Worm (Caenorhabditis elegans): Measurements from ENCODE around the gene ncx-8.

Gene ncx-8

DNA sequence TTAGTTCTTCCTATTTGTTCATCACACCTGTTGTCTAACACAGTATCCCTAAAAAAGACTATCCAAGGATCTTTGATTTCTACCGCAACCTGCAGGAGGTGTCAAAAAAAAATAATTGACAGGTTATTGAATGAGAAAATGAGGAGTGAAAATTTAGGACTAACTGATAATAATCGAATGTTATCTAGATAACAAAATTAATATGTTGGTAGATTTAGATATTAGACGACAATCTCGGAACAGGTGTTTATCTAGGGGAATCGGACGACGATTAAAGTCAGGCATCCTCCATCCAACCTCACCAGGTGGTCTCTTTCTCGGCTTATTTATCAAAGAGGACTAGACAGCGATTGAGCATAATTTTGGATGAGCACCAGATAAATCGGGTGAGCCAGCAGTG, 18.2 kb downstream of the ncx-8 start:
- no peak for TF ChIP-seq unc-120 (tag; optimal IDR thresholded peaks at IDR 0.05; ENCODE audit: poor library complexity, severe bottlenecking)
- peak; percentile 45 for TF ChIP-seq lin-32 (GFP tag; optimal IDR thresholded peaks at IDR 0.05)
- TF ChIP-seq ztf-11 (tag; optimal IDR thresholded peaks at IDR 0.05): no peak
- TF ChIP-seq nhr-2 (tag; optimal IDR thresholded peaks at IDR 0.05): peak; percentile 47
- TF ChIP-seq hlh-1 (tag; optimal IDR thresholded peaks at IDR 0.05): peak; percentile 39
- TF ChIP-seq nhr-237 (tag; optimal IDR thresholded peaks at IDR 0.05): no peak
- no peak for TF ChIP-seq bed-3 (GFP tag; optimal IDR thresholded peaks at IDR 0.05)
- TF ChIP-seq nhr-28 (tag; optimal IDR thresholded peaks at IDR 0.05): no peak
- peak; percentile 97 for TF ChIP-seq elt-1 (tag; optimal IDR thresholded peaks at IDR 0.05; ENCODE audit: borderline replicate concordance, insufficient read depth)
- no peak for TF ChIP-seq ceh-83 (GFP tag; optimal IDR thresholded peaks at IDR 0.05)
- TF ChIP-seq unc-39 (tag; optimal IDR thresholded peaks at IDR 0.05): no peak
- TF ChIP-seq lsy-2 (tag; optimal IDR thresholded peaks at IDR 0.05): no peak
- no peak for TF ChIP-seq lin-13 (tag; optimal IDR thresholded peaks at IDR 0.05)

DNA sequence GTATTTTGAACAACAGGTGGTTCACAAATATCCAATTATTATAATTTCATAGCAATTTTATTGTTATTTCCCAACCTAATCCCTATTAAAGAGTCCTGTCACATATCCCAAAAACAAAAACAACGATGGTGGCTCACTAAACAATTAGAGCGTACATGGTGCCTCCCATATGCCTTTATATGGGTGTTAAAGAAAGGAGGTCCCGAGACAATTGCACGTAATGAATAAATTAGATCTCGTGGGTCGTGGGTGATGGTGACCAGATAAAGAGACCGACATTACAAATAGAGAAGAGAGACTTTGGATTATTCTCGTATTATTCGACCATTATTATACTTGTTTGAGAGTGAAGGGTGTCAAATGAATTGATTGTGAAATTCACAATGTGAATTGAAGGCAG, 19.8 kb downstream of the ncx-8 start:
- TF ChIP-seq nhr-2 (tag; optimal IDR thresholded peaks at IDR 0.05): peak; percentile 52
- peak; percentile 9 for TF ChIP-seq unc-120 (tag; optimal IDR thresholded peaks at IDR 0.05; ENCODE audit: poor library complexity, severe bottlenecking)
- no peak for TF ChIP-seq elt-3 (tag; optimal IDR thresholded peaks at IDR 0.05)
- TF ChIP-seq snpc-4 (tag; optimal IDR thresholded peaks at IDR 0.05): no peak
- TF ChIP-seq mls-2 (tag; optimal IDR thresholded peaks at IDR 0.05): peak; percentile 57
- TF ChIP-seq lin-13 (tag; optimal IDR thresholded peaks at IDR 0.05): no peak
- peak; percentile 20 for TF ChIP-seq unc-62 (GFP tag; optimal IDR thresholded peaks at IDR 0.05)
- peak; percentile 71 for TF ChIP-seq ceh-43 (GFP tag; optimal IDR thresholded peaks at IDR 0.05)
- TF ChIP-seq cnd-1 (tag; optimal IDR thresholded peaks at IDR 0.05): peak; percentile 28
- no peak for TF ChIP-seq mep-1 (tag; optimal IDR thresholded peaks at IDR 0.05)
- TF ChIP-seq ces-1 (GFP tag; optimal IDR thresholded peaks at IDR 0.05): peak; percentile 96
- no peak for TF ChIP-seq ztf-11 (tag; optimal IDR thresholded peaks at IDR 0.05)
- TF ChIP-seq sptf-1 (tag; optimal IDR thresholded peaks at IDR 0.05): peak; percentile 38
- TF ChIP-seq unc-39 (tag; optimal IDR thresholded peaks at IDR 0.05): peak; percentile 66
- TF ChIP-seq lin-32 (GFP tag; optimal IDR thresholded peaks at IDR 0.05): no peak

DNA sequence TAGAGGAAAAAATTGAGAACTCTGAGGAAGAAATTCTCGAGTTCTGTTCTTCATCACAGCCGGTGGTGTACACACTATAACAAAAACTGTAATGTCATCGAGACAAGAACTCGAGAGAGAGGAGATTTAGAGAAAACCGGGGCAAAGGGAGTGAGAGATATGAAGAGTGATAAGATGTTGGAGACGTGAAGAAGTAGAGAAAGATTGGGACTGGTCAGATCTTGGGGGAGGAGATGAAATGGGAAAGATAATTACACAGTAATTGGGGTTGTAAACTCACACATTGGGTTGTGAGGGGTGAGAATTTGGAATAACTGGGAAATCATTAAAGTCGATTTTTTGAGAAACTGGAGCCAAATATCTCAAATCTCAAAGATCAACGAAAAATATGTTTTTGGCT, 21.2 kb downstream of the ncx-8 start:
- TF ChIP-seq ces-1 (GFP tag; optimal IDR thresholded peaks at IDR 0.05): no peak
- TF ChIP-seq sptf-1 (tag; optimal IDR thresholded peaks at IDR 0.05): peak; percentile 21
- TF ChIP-seq ceh-43 (GFP tag; optimal IDR thresholded peaks at IDR 0.05): no peak
- no peak for TF ChIP-seq lin-32 (GFP tag; optimal IDR thresholded peaks at IDR 0.05)
- no peak for TF ChIP-seq tbx-8 (GFP tag; optimal IDR thresholded peaks at IDR 0.05)
- TF ChIP-seq zip-8 (tag; optimal IDR thresholded peaks at IDR 0.05): no peak
- no peak for TF ChIP-seq unc-120 (tag; optimal IDR thresholded peaks at IDR 0.05; ENCODE audit: poor library complexity, severe bottlenecking)
- TF ChIP-seq unc-62 (GFP tag; optimal IDR thresholded peaks at IDR 0.05): peak; percentile 7
- TF ChIP-seq nhr-2 (tag; optimal IDR thresholded peaks at IDR 0.05): no peak
- no peak for TF ChIP-seq mab-5 (tag; optimal IDR thresholded peaks at IDR 0.05)
- TF ChIP-seq drap-1 (GFP tag; optimal IDR thresholded peaks at IDR 0.05): no peak
- no peak for TF ChIP-seq blmp-1 (tag; optimal IDR thresholded peaks at IDR 0.05)
- TF ChIP-seq elt-1 (tag; optimal IDR thresholded peaks at IDR 0.05; ENCODE audit: borderline replicate concordance, insufficient read depth): peak; percentile 89
- no peak for TF ChIP-seq ztf-11 (tag; optimal IDR thresholded peaks at IDR 0.05)
- TF ChIP-seq lsy-2 (tag; optimal IDR thresholded peaks at IDR 0.05): no peak
- no peak for TF ChIP-seq elt-3 (tag; optimal IDR thresholded peaks at IDR 0.05)
- no peak for TF ChIP-seq snpc-4 (tag; optimal IDR thresholded peaks at IDR 0.05)
- TF ChIP-seq nhr-237 (tag; optimal IDR thresholded peaks at IDR 0.05): no peak

DNA sequence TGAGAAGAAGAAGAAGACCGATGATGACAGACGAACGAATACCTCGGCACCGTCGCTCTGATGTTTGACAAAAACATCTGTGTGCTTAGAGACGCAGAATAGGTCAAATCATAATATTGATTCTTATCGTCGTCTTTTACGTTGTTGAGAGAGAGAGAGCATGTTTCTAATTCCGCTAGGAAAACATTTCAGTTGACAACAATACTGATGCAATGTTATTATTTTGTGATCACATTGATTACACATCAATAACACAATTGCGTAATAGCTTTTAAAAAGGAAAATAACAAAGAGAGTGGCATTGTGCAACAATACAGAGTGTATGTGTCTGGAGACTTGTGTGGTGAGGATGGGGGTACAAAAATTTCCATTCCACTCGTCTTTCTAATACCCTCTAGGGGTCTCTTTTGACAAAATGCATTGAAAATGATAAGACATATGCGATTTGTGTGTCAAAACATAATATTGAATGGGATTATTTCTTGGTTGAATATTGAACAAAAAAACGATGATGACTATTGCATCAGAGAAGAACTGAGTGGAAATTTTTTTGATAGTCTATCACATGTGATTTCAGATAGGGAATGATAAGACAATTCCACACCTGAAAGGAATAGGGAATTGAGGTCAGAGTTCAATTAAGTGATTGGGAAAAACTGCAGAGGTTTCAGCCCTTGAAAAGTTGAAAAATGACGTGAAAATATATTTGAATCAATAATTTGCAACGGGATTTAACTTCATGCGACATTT, 22.2 kb downstream of the ncx-8 start:
- peak; percentile 98 for TF ChIP-seq zip-8 (tag; optimal IDR thresholded peaks at IDR 0.05)
- no peak for TF ChIP-seq nhr-28 (tag; optimal IDR thresholded peaks at IDR 0.05)

DNA sequence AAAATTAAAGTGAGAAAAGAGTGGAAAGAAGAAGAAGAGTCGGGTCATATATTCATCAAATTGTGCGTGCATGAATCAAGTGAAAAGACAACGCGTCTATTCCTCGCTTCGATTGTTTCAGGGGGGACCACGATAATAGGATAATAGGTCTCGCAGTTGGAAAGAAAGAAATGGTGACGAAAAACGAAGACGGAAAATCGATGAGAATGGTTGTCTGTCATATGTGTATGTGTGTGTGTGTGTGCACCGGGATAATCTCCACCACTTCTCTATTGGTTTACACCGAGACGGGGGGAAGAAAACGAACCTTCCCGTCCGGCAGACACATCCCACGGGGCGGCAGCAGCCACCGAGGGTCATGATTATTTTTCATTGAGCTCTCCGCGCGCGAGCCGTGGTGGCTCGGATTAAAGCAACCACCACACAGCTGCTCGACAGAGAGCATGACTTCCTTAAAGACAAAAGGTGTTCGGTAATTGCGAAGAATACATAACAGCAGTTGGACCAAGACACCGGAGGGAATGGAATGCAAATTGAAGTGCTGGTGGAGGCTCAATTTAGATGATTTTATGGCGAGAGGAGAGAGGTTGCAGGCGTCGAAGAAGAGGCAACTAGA, 22.9 kb downstream of the ncx-8 start:
- peak; percentile 78 for TF ChIP-seq cnd-1 (tag; optimal IDR thresholded peaks at IDR 0.05)
- TF ChIP-seq sptf-1 (tag; optimal IDR thresholded peaks at IDR 0.05): peak; percentile 76
- peak; percentile 63 for TF ChIP-seq unc-62 (GFP tag; optimal IDR thresholded peaks at IDR 0.05)
- peak; percentile 2 for TF ChIP-seq ceh-43 (GFP tag; optimal IDR thresholded peaks at IDR 0.05)
- peak; percentile 78 for TF ChIP-seq lin-32 (GFP tag; optimal IDR thresholded peaks at IDR 0.05)
- TF ChIP-seq ztf-11 (tag; optimal IDR thresholded peaks at IDR 0.05): peak; percentile 73
- TF ChIP-seq mab-5 (tag; optimal IDR thresholded peaks at IDR 0.05): no peak
- peak; percentile 53 for TF ChIP-seq ham-2 (GFP tag; optimal IDR thresholded peaks at IDR 0.05)
- TF ChIP-seq nhr-237 (tag; optimal IDR thresholded peaks at IDR 0.05): no peak
- TF ChIP-seq mep-1 (tag; optimal IDR thresholded peaks at IDR 0.05): no peak
- TF ChIP-seq mls-2 (tag; optimal IDR thresholded peaks at IDR 0.05): peak; percentile 74
- peak; percentile 69 for TF ChIP-seq hlh-1 (tag; optimal IDR thresholded peaks at IDR 0.05)
- TF ChIP-seq nhr-2 (tag; optimal IDR thresholded peaks at IDR 0.05): peak; percentile 72
- TF ChIP-seq nhr-12 (tag; optimal IDR thresholded peaks at IDR 0.05): no peak
- peak; percentile 70 for TF ChIP-seq unc-120 (tag; optimal IDR thresholded peaks at IDR 0.05; ENCODE audit: poor library complexity, severe bottlenecking)
- TF ChIP-seq M03D4.4 (tag; optimal IDR thresholded peaks at IDR 0.05): peak; percentile 64
- no peak for TF ChIP-seq drap-1 (GFP tag; optimal IDR thresholded peaks at IDR 0.05)

All from whole organism, mixed stage, embryonic.